Worm (Caenorhabditis elegans) whole organism, young adult: ENCODE results near the gene clec-173.

Source experiments
- B0261.1 ChIP-seq: sonication (generic microtip); optimal IDR thresholded peaks from 2 replicates; lab custom pipeline; 2016; ENCODE audit warnings: mild to moderate bottlenecking, missing genetic modification characterization, moderate library complexity, missing compliant biosample characterization
- B0336.3 ChIP-seq: fragments of 200-800 bp; sonication (Bioruptor generic); IDR thresholded peaks from 2 replicates; pipeline ENCODE4 v1.3.6; 2022; ENCODE audit warnings: missing genetic modification characterization, missing compliant biosample characterization
- C06A6.2 ChIP-seq: fragments of 200-800 bp; sonication (Bioruptor generic); conservative IDR thresholded peaks from 2 replicates; pipeline ENCODE4 v1.3.6; 2022; ENCODE audit warnings: missing genetic modification characterization, missing compliant biosample characterization
- C17E4.6 ChIP-seq: fragments of 200-800 bp; sonication (Bioruptor generic); IDR thresholded peaks from 2 replicates; pipeline ENCODE4 v1.3.6; 2022; ENCODE audit warnings: missing genetic modification reagents, missing genetic modification characterization, missing compliant biosample characterization
- F37B4.10 ChIP-seq: fragments of 200-800 bp; sonication (Bioruptor generic); IDR thresholded peaks from 2 replicates; pipeline ENCODE4 v1.3.6; 2022; ENCODE audit warnings: missing genetic modification characterization, missing compliant biosample characterization
- F39B2.1 ChIP-seq: fragments of 200-800 bp; sonication (Bioruptor generic); IDR thresholded peaks from 2 replicates; pipeline ENCODE4 v1.3.6; 2022; ENCODE audit warnings: missing genetic modification reagents, missing genetic modification characterization, missing compliant biosample characterization
- Y67H2A.10 ChIP-seq: fragments of 200-800 bp; sonication (Bioruptor generic); conservative IDR thresholded peaks from 2 replicates; pipeline ENCODE4 v1.3.6; 2022; ENCODE audit warnings: missing genetic modification reagents, missing genetic modification characterization, missing compliant biosample characterization
- Y79H2A.3 ChIP-seq: fragments of 200-800 bp; sonication (Bioruptor generic); conservative IDR thresholded peaks from 2 replicates; pipeline ENCODE4 v1.3.6; 2022; ENCODE audit warnings: missing genetic modification reagents, missing genetic modification characterization, missing compliant biosample characterization
- Y95B8A.8 ChIP-seq: fragments of 200-800 bp; sonication (Bioruptor generic); IDR thresholded peaks from 2 replicates; pipeline ENCODE4 v1.3.6; 2022; ENCODE audit warnings: missing genetic modification reagents, missing genetic modification characterization, missing compliant biosample characterization
- akir-1 ChIP-seq: fragments of 200-800 bp; sonication (Bioruptor generic); optimal IDR thresholded peaks from 2 replicates; lab custom pipeline; 2018; ENCODE audit warnings: mild to moderate bottlenecking, missing genetic modification characterization, moderate library complexity, missing compliant biosample characterization
- attf-6 ChIP-seq: fragments of 200-800 bp; sonication (Bioruptor generic); IDR thresholded peaks from 2 replicates; pipeline ENCODE4 v1.3.6; 2022; ENCODE audit warnings: missing genetic modification reagents, missing genetic modification characterization, missing compliant biosample characterization
- bed-2 ChIP-seq: fragments of 200-800 bp; sonication (Bioruptor generic); IDR thresholded peaks from 2 replicates; pipeline ENCODE4 v1.3.6; 2022; ENCODE audit warnings: missing genetic modification reagents, missing genetic modification characterization, missing compliant biosample characterization
- ccch-3 ChIP-seq: fragments of 200-800 bp; sonication (Bioruptor generic); optimal IDR thresholded peaks from 2 replicates; lab custom pipeline; 2018; ENCODE audit warnings: mild to moderate bottlenecking, missing genetic modification characterization, missing compliant biosample characterization
- cebp-1 ChIP-seq, 2 experiments: fragments of 200-800 bp in 1 of 2; sonication (Bioruptor generic) in 1 of 2; sonication (generic microtip) in 1 of 2; IDR thresholded peaks in 1 of 2; optimal IDR thresholded peaks in 1 of 2; 2 replicates each; pipeline versions ENCODE4 v1.3.6 to Lab custom; 2017 to 2022; ENCODE audit warnings: missing compliant biosample characterization in 2 of 2, missing genetic modification characterization in 2 of 2, mild to moderate bottlenecking in 1 of 2, missing genetic modification reagents in 1 of 2, moderate library complexity in 1 of 2
- ceh-27 ChIP-seq: fragments of 200-800 bp; sonication (Bioruptor generic); optimal IDR thresholded peaks from 2 replicates; lab custom pipeline; 2018; ENCODE audit warnings: mild to moderate bottlenecking, missing genetic modification characterization, moderate library complexity, missing compliant biosample characterization
- ceh-79 ChIP-seq: sonication (generic microtip); optimal IDR thresholded peaks from 2 replicates; lab custom pipeline; 2017; ENCODE audit warnings: mild to moderate bottlenecking, missing genetic modification characterization, missing compliant biosample characterization
- chd-7 ChIP-seq: sonication (generic microtip); optimal IDR thresholded peaks from 2 replicates; lab custom pipeline; 2016; ENCODE audit warnings: mild to moderate bottlenecking, missing genetic modification characterization, moderate library complexity, missing compliant biosample characterization
- die-1 ChIP-seq: sonication (generic microtip); optimal IDR thresholded peaks from 2 replicates; lab custom pipeline; 2016; ENCODE audit warnings: missing genotype, mild to moderate bottlenecking, missing genetic modification characterization, missing compliant biosample characterization
- egl-44 ChIP-seq: fragments of 200-800 bp; sonication (Bioruptor generic); IDR thresholded peaks from 2 replicates; pipeline ENCODE4 v1.3.6; 2022; ENCODE audit warnings: missing genetic modification reagents, missing genetic modification characterization, missing compliant biosample characterization
- ekl-4 ChIP-seq: fragments of 200-800 bp; sonication (Bioruptor generic); IDR thresholded peaks from 2 replicates; pipeline ENCODE4 v1.3.6; 2022; ENCODE audit warnings: missing genetic modification reagents, missing genetic modification characterization, missing compliant biosample characterization
- ets-4 ChIP-seq: fragments of 200-800 bp; sonication (Bioruptor generic); optimal IDR thresholded peaks from 2 replicates; lab custom pipeline; 2018; ENCODE audit warnings: mild to moderate bottlenecking, missing genetic modification characterization, missing compliant biosample characterization
- gei-17 ChIP-seq: fragments of 200-800 bp; sonication (Bioruptor generic); optimal IDR thresholded peaks from 2 replicates; lab custom pipeline; 2018; ENCODE audit warnings: mild to moderate bottlenecking, missing genetic modification characterization, missing compliant biosample characterization
- hmg-1.2 ChIP-seq: fragments of 200-800 bp; sonication (Bioruptor generic); IDR thresholded peaks from 2 replicates; pipeline ENCODE4 v1.3.6; 2022; ENCODE audit warnings: missing genetic modification reagents, missing genetic modification characterization, missing compliant biosample characterization
- hrde-1 ChIP-seq: sonication (generic microtip); optimal IDR thresholded peaks from 2 replicates; lab custom pipeline; 2016; ENCODE audit warnings: missing genetic modification characterization, mild to moderate bottlenecking, missing compliant biosample characterization, moderate library complexity, missing genotype, missing genetic modification reagents, borderline replicate concordance
- lag-1 ChIP-seq: fragments of 200-800 bp; sonication (Bioruptor generic); IDR thresholded peaks from 2 replicates; pipeline ENCODE4 v1.3.6; 2022; ENCODE audit warnings: missing genetic modification reagents, missing genetic modification characterization, missing compliant biosample characterization
- let-526 ChIP-seq: fragments of 200-800 bp; sonication (Bioruptor generic); IDR thresholded peaks from 2 replicates; pipeline ENCODE4 v1.3.6; 2022; ENCODE audit warnings: missing genetic modification reagents, missing genetic modification characterization, missing compliant biosample characterization
- lin-54 ChIP-seq: fragments of 200-800 bp; sonication (Bioruptor generic); optimal IDR thresholded peaks from 2 replicates; lab custom pipeline; 2018; ENCODE audit warnings: mild to moderate bottlenecking, missing genetic modification characterization, missing compliant biosample characterization
- lir-1 ChIP-seq: fragments of 200-800 bp; sonication (Bioruptor generic); conservative IDR thresholded peaks from 2 replicates; pipeline ENCODE4 v1.3.6; 2022; ENCODE audit warnings: missing genetic modification reagents, missing genetic modification characterization, missing compliant biosample characterization
- madf-3 ChIP-seq: fragments of 200-800 bp; sonication (Bioruptor generic); IDR thresholded peaks from 2 replicates; pipeline ENCODE4 v1.3.6; 2022; ENCODE audit warnings: missing genetic modification reagents, missing genetic modification characterization, missing compliant biosample characterization
- madf-6 ChIP-seq: fragments of 200-800 bp; sonication (Bioruptor generic); IDR thresholded peaks from 2 replicates; pipeline ENCODE4 v1.3.6; 2022; ENCODE audit warnings: missing genetic modification reagents, missing genetic modification characterization, missing compliant biosample characterization
- mxl-1 ChIP-seq: sonication (generic microtip); optimal IDR thresholded peaks from 2 replicates; lab custom pipeline; 2016; ENCODE audit warnings: missing genetic modification characterization, missing compliant biosample characterization
- nfya-2 ChIP-seq: fragments of 200-800 bp; sonication (Bioruptor generic); IDR thresholded peaks from 2 replicates; pipeline ENCODE4 v1.3.6; 2022; ENCODE audit warnings: missing genetic modification reagents, missing genetic modification characterization, missing compliant biosample characterization
- nhr-120 ChIP-seq: fragments of 200-800 bp; sonication (Bioruptor generic); IDR thresholded peaks from 2 replicates; pipeline ENCODE4 v1.3.6; 2022; ENCODE audit warnings: missing genetic modification characterization, missing compliant biosample characterization
- nhr-80 ChIP-seq: sonication (generic microtip); optimal IDR thresholded peaks from 2 replicates; lab custom pipeline; 2016; ENCODE audit warnings: missing genetic modification characterization, missing compliant biosample characterization
- rpc-1 ChIP-seq, 2 experiments: fragments of 150-350 bp in 1 of 2; sonication (generic microtip) in 1 of 2; optimal IDR thresholded peaks; 2 replicates each; lab custom pipeline; 2014 to 2018; ENCODE audit warnings: missing biosample characterization in 1 of 2, missing genetic modification characterization in 1 of 2, missing genetic modification reagents in 1 of 2, missing genotype in 1 of 2
- snpc-1.1 ChIP-seq: sonication (generic microtip); optimal IDR thresholded peaks from 2 replicates; lab custom pipeline; 2017; ENCODE audit warnings: missing genetic modification characterization, mild to moderate bottlenecking, missing compliant biosample characterization, antibody characterized with exemption, moderate library complexity, missing genotype, missing genetic modification reagents; ENCODE audit not compliant: insufficient read depth
- tbx-9 ChIP-seq: sonication (generic microtip); optimal IDR thresholded peaks from 2 replicates; lab custom pipeline; 2016; ENCODE audit warnings: borderline replicate concordance, missing genetic modification characterization, inconsistent platforms, missing compliant biosample characterization
- tlf-1 ChIP-seq: fragments of 200-800 bp; sonication (Bioruptor generic); optimal IDR thresholded peaks from 2 replicates; lab custom pipeline; 2018; ENCODE audit warnings: mild to moderate bottlenecking, missing genetic modification characterization, missing compliant biosample characterization
- ztf-18 ChIP-seq: sonication (generic microtip); optimal IDR thresholded peaks from 2 replicates; lab custom pipeline; 2016; ENCODE audit warnings: missing genotype, mild to moderate bottlenecking, missing genetic modification characterization, missing compliant biosample characterization
- ztf-28 ChIP-seq: fragments of 200-800 bp; sonication (Bioruptor generic); IDR thresholded peaks from 2 replicates; pipeline ENCODE4 v1.3.6; 2022; ENCODE audit warnings: missing genetic modification reagents, missing genetic modification characterization, missing compliant biosample characterization

Gene clec-173

DNA sequence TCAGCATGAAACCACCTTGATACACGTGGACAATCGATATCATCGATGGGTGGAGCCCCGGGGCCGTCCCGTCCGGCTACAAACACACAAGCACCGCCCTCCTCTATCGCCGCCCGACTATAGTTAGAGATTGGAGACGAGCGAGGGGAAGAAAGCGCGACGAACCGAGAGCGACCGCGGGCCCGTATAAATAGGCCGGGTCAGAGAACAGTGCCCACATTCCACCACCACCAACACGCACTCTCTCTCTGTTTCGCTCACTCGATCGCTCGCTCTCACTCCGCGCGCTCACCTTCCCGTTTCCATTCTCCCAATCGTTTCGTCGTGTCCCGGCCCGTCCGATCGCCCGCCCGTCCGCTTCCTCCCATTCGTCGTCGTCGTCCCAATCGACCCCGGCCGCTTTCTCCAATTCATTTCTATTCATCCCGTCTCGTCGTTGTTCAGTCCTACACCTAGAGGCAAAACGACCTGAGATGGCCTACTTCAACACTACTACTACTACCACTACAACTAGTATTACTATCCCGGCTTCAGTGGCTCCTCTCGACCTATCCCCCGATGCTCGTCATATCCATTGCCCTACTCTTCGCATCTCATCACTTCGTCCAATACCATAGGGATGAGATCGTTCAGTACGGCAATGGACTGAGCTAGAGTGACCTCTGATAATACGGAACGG is 34.6 kb downstream of the clec-173 start (continued):
- TF ChIP-seq nhr-120 (GFP tag; lab: Robert Waterston, UW) = no peak
- TF ChIP-seq die-1 (tag; lab: Kevin White, UChicago) = peak; percentile 25
- TF ChIP-seq ztf-18 (tag; lab: Kevin White, UChicago) = no peak
- TF ChIP-seq F37B4.10 = 0 out of 2 replicates have a peak, but pooled peaks have one; percentile 50
- no peak for TF ChIP-seq cebp-1 (GFP tag; IDR thresholded peaks at IDR 0.05; lab: Robert Waterston, UW)
- TF ChIP-seq cebp-1 (tag; optimal IDR thresholded peaks at IDR 0.05; lab: Kevin White, UChicago) = peak; percentile 34
- TF ChIP-seq chd-7 (tag; lab: Kevin White, UChicago) = no peak
- no peak for TF ChIP-seq ceh-79
- TF ChIP-seq C06A6.2 = no peak
- TF ChIP-seq mxl-1 = no peak
- TF ChIP-seq ceh-27 (GFP tag; lab: Kevin White, UChicago) = no peak
- no peak for TF ChIP-seq lin-54 (GFP tag; lab: Kevin White, UChicago)
- no peak for TF ChIP-seq B0261.1 (tag; lab: Kevin White, UChicago)
- peak; percentile 41; the same call in 1 of the 2 replicates for TF ChIP-seq hmg-1.2 (GFP tag; lab: Robert Waterston, UW)
- TF ChIP-seq snpc-1.1 (tag; lab: Kevin White, UChicago) = no peak
- no peak for TF ChIP-seq tbx-9 (tag; lab: Kevin White, UChicago)
- TF ChIP-seq ets-4 (GFP tag; lab: Kevin White, UChicago) = no peak
- TF ChIP-seq hrde-1 (tag; lab: Kevin White, UChicago) = no peak
- TF ChIP-seq madf-6 = no peak
- TF ChIP-seq lir-1 = no peak
- peak; percentile 43 for TF ChIP-seq gei-17 (GFP tag; lab: Kevin White, UChicago)
- TF ChIP-seq B0336.3 (GFP tag; lab: Robert Waterston, UW) = peak; percentile 43; the same call in 1 of the 2 replicates
- no peak for TF ChIP-seq ztf-28
- no peak for TF ChIP-seq ccch-3 (GFP tag; lab: Kevin White, UChicago)
- TF ChIP-seq Y95B8A.8 (GFP tag; lab: Robert Waterston, UW) = no peak
- TF ChIP-seq madf-3 (GFP tag; lab: Robert Waterston, UW) = no peak
- TF ChIP-seq lag-1 = no peak
- no peak for TF ChIP-seq let-526
- no peak for TF ChIP-seq nfya-2
- TF ChIP-seq C17E4.6 (GFP tag; lab: Robert Waterston, UW) = no peak; the same call in 1 of the 2 replicates
- TF ChIP-seq akir-1 (GFP tag; lab: Kevin White, UChicago) = peak; percentile 50
- peak; percentile 73 for TF ChIP-seq nhr-80
- no peak for TF ChIP-seq Y67H2A.10 (GFP tag; lab: Robert Waterston, UW)
- TF ChIP-seq F39B2.1 (GFP tag; lab: Robert Waterston, UW) = no peak
- TF ChIP-seq bed-2 (GFP tag; lab: Robert Waterston, UW) = no peak
- TF ChIP-seq attf-6 (GFP tag; lab: Robert Waterston, UW) = no peak
- TF ChIP-seq Y79H2A.3 = no peak
- no peak for TF ChIP-seq tlf-1 (GFP tag; lab: Kevin White, UChicago)
- TF ChIP-seq ekl-4 (GFP tag; lab: Robert Waterston, UW) = no peak
- no peak for TF ChIP-seq egl-44 (GFP tag; lab: Robert Waterston, UW)
- no peak for TF ChIP-seq rpc-1 (optimal IDR thresholded peaks at IDR 0.05; lab: Kevin White, UChicago)
- no peak for TF ChIP-seq rpc-1 (tag; optimal IDR thresholded peaks at IDR 0.05; lab: Kevin White, UChicago)
